Worm (Caenorhabditis elegans) whole organism, L4 larva: ENCODE measurements around the gene ZK632.4.

Experiments used
- aha-1 ChIP-seq: fragments of 150-350 bp; peaks from one replicate; lab custom pipeline; 2014; ENCODE audit warnings: missing biosample characterization, missing genetic modification characterization
- ama-1 ChIP-seq: fragments of 150-350 bp; optimal IDR thresholded peaks from 2 replicates; lab custom pipeline; 2014; ENCODE audit warnings: inconsistent platforms, mixed read lengths
- nhr-28 ChIP-seq: fragments of 150-350 bp; optimal IDR thresholded peaks from 2 replicates; lab custom pipeline; 2014; ENCODE audit warnings: missing biosample characterization, missing genetic modification characterization
- nhr-48 ChIP-seq: sonication (generic microtip); optimal IDR thresholded peaks from 2 replicates; lab custom pipeline; 2016; ENCODE audit warnings: mild to moderate bottlenecking, missing genetic modification characterization, missing compliant biosample characterization
- pha-4 ChIP-seq, 2 experiments: fragments of 150-350 bp in 1 of 2; fragments of 200-800 bp in 1 of 2; sonication (Bioruptor generic) in 1 of 2; IDR thresholded peaks in 1 of 2; optimal IDR thresholded peaks in 1 of 2; 2 replicates each; pipeline versions ENCODE4 v1.3.6 to Lab custom; 2014 to 2022; ENCODE audit warnings: missing genetic modification characterization in 2 of 2, missing genetic modification reagents in 2 of 2, missing biosample characterization in 1 of 2, missing compliant biosample characterization in 1 of 2

DNA sequence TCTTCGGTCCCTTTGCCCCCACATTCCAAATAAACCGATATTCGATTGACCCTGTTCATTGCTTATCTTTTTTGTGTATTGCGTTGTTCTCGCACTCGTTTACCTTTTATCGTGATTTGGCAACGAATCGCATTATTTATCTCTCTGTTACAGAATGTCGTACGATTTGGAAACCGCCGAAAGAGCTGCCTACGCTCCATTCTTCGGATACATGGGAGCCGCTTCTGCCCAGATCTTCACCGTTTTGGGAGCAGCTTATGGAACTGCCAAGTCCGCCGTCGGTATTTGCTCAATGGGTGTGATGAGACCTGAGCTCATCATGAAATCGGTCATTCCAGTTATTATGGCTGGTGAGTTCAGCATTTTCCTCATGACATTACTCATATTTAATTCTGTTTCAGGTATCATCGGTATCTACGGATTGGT, 25.2 kb downstream of the ZK632.4 start, which contains the start of gene vha-2:
- TF ChIP-seq nhr-28 (tag; lab: Kevin White, UChicago) (no peak), nhr-48 (tag; lab: Kevin White, UChicago) (peak; percentile 10), aha-1 (no peak), ama-1 (lab: Kevin White, UChicago) (peak; percentile 90), pha-4 (GFP tag; IDR thresholded peaks at IDR 0.05; lab: Robert Waterston, UW) (peak; percentile 38), pha-4 (tag; optimal IDR thresholded peaks at IDR 0.05; lab: Kevin White, UChicago) (no peak)
